Worm (Caenorhabditis elegans): Measurements from ENCODE around the gene F55C9.14.

DNA sequence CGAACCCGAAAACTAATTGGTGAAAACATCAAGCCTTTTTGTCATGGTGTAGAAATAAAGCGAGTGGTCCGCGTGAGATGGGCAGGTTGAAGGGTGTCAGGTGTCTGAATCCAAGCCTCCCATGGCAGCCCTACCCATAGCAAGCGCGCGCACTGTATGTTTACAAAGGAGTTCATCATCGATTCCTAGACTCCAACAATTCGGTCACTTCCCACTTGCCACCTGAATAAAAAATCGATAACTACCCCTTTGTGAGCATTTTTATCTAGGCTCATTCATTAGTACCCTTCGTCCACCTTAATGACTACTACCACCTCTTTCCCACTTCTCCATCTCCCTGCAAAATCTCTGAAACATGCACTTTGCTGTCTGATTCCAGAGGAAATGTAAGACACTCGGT is 13.6 kb downstream of the F55C9.14 start, which contains the start of gene fbxb-64:
- TF ChIP-seq lin-39 (tag; optimal IDR thresholded peaks at IDR 0.05) (no peak), nhr-12 (tag; optimal IDR thresholded peaks at IDR 0.05) (no peak), elt-3 (tag; optimal IDR thresholded peaks at IDR 0.05) (no peak)

Measured in whole organism, L2 larva.